Fruit fly (Drosophila melanogaster): ENCODE data around the gene CheB38b.

- no peak for TF ChIP-seq Snoo (tag; optimal IDR thresholded peaks at IDR 0.05)
- no peak for TF ChIP-seq CG14655 (GFP tag; optimal IDR thresholded peaks at IDR 0.05)
- no peak for TF ChIP-seq Pif1A (GFP tag; optimal IDR thresholded peaks at IDR 0.05)
- no peak for TF ChIP-seq gl (tag; optimal IDR thresholded peaks at IDR 0.05)
- no peak for TF ChIP-seq Ets98B (GFP tag; IDR thresholded peaks at IDR 0.05)
- no peak for TF ChIP-seq CG12605 (GFP tag; IDR thresholded peaks at IDR 0.05)
- TF ChIP-seq CG10348 (GFP tag; IDR thresholded peaks at IDR 0.05): no peak
- TF ChIP-seq fd96Ca (GFP tag; IDR thresholded peaks at IDR 0.05): no peak
- TF ChIP-seq CG13204 (GFP tag; optimal IDR thresholded peaks at IDR 0.05): no peak
Measured at dm6 chr2L:20806619-20807018, 10.5 kb downstream of the CheB38b start.

All from whole organism, pupa.